Worm (Caenorhabditis elegans): ENCODE results near the gene pelo-1.

Gene pelo-1

DNA sequence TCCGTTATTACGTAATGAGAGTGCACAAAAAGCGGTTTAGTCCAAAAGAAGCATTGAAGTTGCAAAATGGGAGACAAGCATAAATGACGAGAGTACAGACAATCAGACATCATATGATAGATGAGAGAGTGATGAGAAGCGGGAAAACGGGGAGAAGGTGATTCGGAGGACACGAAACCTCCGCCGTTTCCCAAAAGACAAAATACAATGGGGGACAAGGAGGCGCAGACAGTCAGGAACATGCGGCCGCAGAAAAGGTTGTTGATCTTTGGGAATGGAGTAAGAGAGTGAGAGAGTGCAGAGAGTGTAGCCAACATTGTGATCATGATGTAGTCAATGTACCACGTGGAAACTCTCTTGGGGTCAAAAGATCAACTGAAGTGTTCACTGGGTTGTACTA lies 33.6 kb upstream of the pelo-1 start (continued):
- TF ChIP-seq ceh-28 (tag; optimal IDR thresholded peaks at IDR 0.05), result peak; percentile 45
- TF ChIP-seq spr-1 (tag; optimal IDR thresholded peaks at IDR 0.05), result peak; percentile 74
- TF ChIP-seq ceh-20 (GFP tag; IDR thresholded peaks at IDR 0.05), result peak; percentile 88
- TF ChIP-seq Y105C5A.15 (GFP tag; IDR thresholded peaks at IDR 0.05), result no peak
- TF ChIP-seq set-16 (GFP tag; IDR thresholded peaks at IDR 0.05), result peak; percentile 57; the same call in 1 of the 2 replicates
- no peak for TF ChIP-seq daf-8 (GFP tag; IDR thresholded peaks at IDR 0.05)
- TF ChIP-seq ceh-62 (tag; optimal IDR thresholded peaks at IDR 0.05), result no peak
- TF ChIP-seq hlh-30 (tag; optimal IDR thresholded peaks at IDR 0.05; ENCODE audit: insufficient read depth), result peak; percentile 98
- TF ChIP-seq ces-1 (GFP tag; optimal IDR thresholded peaks at IDR 0.05), result no peak
- TF ChIP-seq nhr-25 (tag; optimal IDR thresholded peaks at IDR 0.05; ENCODE audit: borderline replicate concordance, insufficient read depth), result peak; percentile 93
- no peak for TF ChIP-seq nhr-237 (tag; optimal IDR thresholded peaks at IDR 0.05)
- TF ChIP-seq lsy-2 (tag; optimal IDR thresholded peaks at IDR 0.05), result peak; percentile 84 to 89
- peak; percentile 85 for TF ChIP-seq nhr-6 (tag; optimal IDR thresholded peaks at IDR 0.05)
- no peak for TF ChIP-seq fos-1 (tag; optimal IDR thresholded peaks at IDR 0.05)
- no peak for TF ChIP-seq F44E2.7 (GFP tag; IDR thresholded peaks at IDR 0.05)
- TF ChIP-seq madf-9 (GFP tag; conservative IDR thresholded peaks at IDR 0.05), result peak; percentile 70; the same call in 1 of the 2 replicates
- no peak for TF ChIP-seq zfp-2 (tag; optimal IDR thresholded peaks at IDR 0.05)
- peak; percentile 72; the same call in 1 of the 2 replicates for TF ChIP-seq dmd-8 (GFP tag; IDR thresholded peaks at IDR 0.05)
- peak; percentile 87 for TF ChIP-seq gei-8 (GFP tag; optimal IDR thresholded peaks at IDR 0.05)
- peak; percentile 71 for TF ChIP-seq T20F7.1 (GFP tag; optimal IDR thresholded peaks at IDR 0.05)
- TF ChIP-seq unc-130 (GFP tag; optimal IDR thresholded peaks at IDR 0.05), result no peak
- peak; percentile 76 for TF ChIP-seq mes-2 (tag; optimal IDR thresholded peaks at IDR 0.05; ENCODE audit: poor library complexity, severe bottlenecking)
- TF ChIP-seq ceh-32 (tag; optimal IDR thresholded peaks at IDR 0.05; ENCODE audit: poor library complexity), result peak; percentile 32
- TF ChIP-seq egl-43 (GFP tag; IDR thresholded peaks at IDR 0.05), result peak; percentile 89; the same call in 1 of the 2 replicates
- TF ChIP-seq nhr-77 (tag; optimal IDR thresholded peaks at IDR 0.05), result peak; percentile 81
- no peak for TF ChIP-seq madf-5 (GFP tag; IDR thresholded peaks at IDR 0.05)
- TF ChIP-seq ceh-82 (tag; optimal IDR thresholded peaks at IDR 0.05), result no peak
- TF ChIP-seq fkh-10 (GFP tag; optimal IDR thresholded peaks at IDR 0.05), result peak; percentile 90
- peak; percentile 74 for TF ChIP-seq ztf-7 (tag; optimal IDR thresholded peaks at IDR 0.05)
- TF ChIP-seq unc-39 (tag; optimal IDR thresholded peaks at IDR 0.05), result no peak
- no peak for TF ChIP-seq Y5F2A.4 (GFP tag; optimal IDR thresholded peaks at IDR 0.05)
- TF ChIP-seq zip-11 (GFP tag; IDR thresholded peaks at IDR 0.05), result no peak
- TF ChIP-seq F10B5.3 (tag; optimal IDR thresholded peaks at IDR 0.05), result no peak
- TF ChIP-seq lin-13 (GFP tag; optimal IDR thresholded peaks at IDR 0.05), result peak; percentile 81
- TF ChIP-seq F49E8.2 (tag; optimal IDR thresholded peaks at IDR 0.05; ENCODE audit: borderline replicate concordance), result no peak
- TF ChIP-seq D1046.2 (GFP tag; IDR thresholded peaks at IDR 0.05), result no peak
- TF ChIP-seq nhr-111 (GFP tag; optimal IDR thresholded peaks at IDR 0.05), result no peak
- TF ChIP-seq snpc-1.2 (GFP tag; IDR thresholded peaks at IDR 0.05), result no peak
- peak; percentile 80 for TF ChIP-seq nhr-10 (tag; optimal IDR thresholded peaks at IDR 0.05)
- TF ChIP-seq mdt-29 (GFP tag; IDR thresholded peaks at IDR 0.05), result peak; percentile 67
- TF ChIP-seq vab-7 (GFP tag; IDR thresholded peaks at IDR 0.05), result no peak
- no peak for TF ChIP-seq snpc-4 (tag; optimal IDR thresholded peaks at IDR 0.05)
- TF ChIP-seq Y75B8A.6 (GFP tag; IDR thresholded peaks at IDR 0.05), result no peak
- peak; percentile 65; the same call in 1 of the 2 replicates for TF ChIP-seq php-3 (GFP tag; IDR thresholded peaks at IDR 0.05)
- TF ChIP-seq attf-4 (tag; optimal IDR thresholded peaks at IDR 0.05), result no peak
- no peak for TF ChIP-seq Y48G9A.11 (GFP tag; IDR thresholded peaks at IDR 0.05)
- peak; percentile 100 for TF ChIP-seq nhr-28 (tag; optimal IDR thresholded peaks at IDR 0.05)
- peak; percentile 50 for TF ChIP-seq pqm-1 (tag; optimal IDR thresholded peaks at IDR 0.05)
- peak; percentile 79 for TF ChIP-seq jun-1 (tag; optimal IDR thresholded peaks at IDR 0.05)
